Fruit fly (Drosophila melanogaster): ENCODE measurements around the gene boil.

boil gene

dm6 chrX:4875370-4875769 is at the start of gene boil:
Gene boil (plus strand): TSS chrX:4875670.
- TF ChIP-seq usp (GFP tag; optimal IDR thresholded peaks at IDR 0.05) (no peak), CG8478 (optimal IDR thresholded peaks at IDR 0.05) (no peak), Dll (optimal IDR thresholded peaks at IDR 0.05) (no peak), pan (optimal IDR thresholded peaks at IDR 0.05) (no peak), EcR (GFP tag; optimal IDR thresholded peaks at IDR 0.05) (no peak), psq (optimal IDR thresholded peaks at IDR 0.05) (no peak)

- no peak for TF ChIP-seq psq (optimal IDR thresholded peaks at IDR 0.05)
- TF ChIP-seq usp (GFP tag; optimal IDR thresholded peaks at IDR 0.05) = no peak
- no peak for TF ChIP-seq pan (optimal IDR thresholded peaks at IDR 0.05)
- no peak for TF ChIP-seq CG8478 (optimal IDR thresholded peaks at IDR 0.05)
- no peak for TF ChIP-seq Dll (optimal IDR thresholded peaks at IDR 0.05)
- TF ChIP-seq EcR (GFP tag; optimal IDR thresholded peaks at IDR 0.05) = no peak
Measured at dm6 chrX:4825674-4826073, 49.8 kb upstream of the boil start, which contains the start of gene CG12682. Gene CG12682 (plus strand): TSS chrX:4825974.

- TF ChIP-seq pan (optimal IDR thresholded peaks at IDR 0.05) (no peak), psq (optimal IDR thresholded peaks at IDR 0.05) (no peak), Dll (optimal IDR thresholded peaks at IDR 0.05) (no peak), EcR (GFP tag; optimal IDR thresholded peaks at IDR 0.05) (no peak), usp (GFP tag; optimal IDR thresholded peaks at IDR 0.05) (no peak)
Measured at dm6 chrX:4840548-4841098, 34.8 kb upstream of the boil start, which contains the start of gene CG42594. Gene CG42594 (plus strand): TSS chrX:4840833.

- no peak for TF ChIP-seq EcR (GFP tag; optimal IDR thresholded peaks at IDR 0.05)
- TF ChIP-seq CG8478 (optimal IDR thresholded peaks at IDR 0.05) = no peak
- TF ChIP-seq Dll (optimal IDR thresholded peaks at IDR 0.05) = no peak
- TF ChIP-seq psq (optimal IDR thresholded peaks at IDR 0.05) = no peak
- no peak for TF ChIP-seq usp (GFP tag; optimal IDR thresholded peaks at IDR 0.05)
- TF ChIP-seq pan (optimal IDR thresholded peaks at IDR 0.05) = no peak
Measured at dm6 chrX:4849376-4849775, 26.1 kb upstream of the boil start.

dm6 chrX:4860266-4860665 is 15.2 kb upstream of the boil start:
- TF ChIP-seq psq (optimal IDR thresholded peaks at IDR 0.05) (no peak), CG8478 (optimal IDR thresholded peaks at IDR 0.05) (no peak), EcR (GFP tag; optimal IDR thresholded peaks at IDR 0.05) (no peak), usp (GFP tag; optimal IDR thresholded peaks at IDR 0.05) (no peak), pan (optimal IDR thresholded peaks at IDR 0.05) (no peak), Dll (optimal IDR thresholded peaks at IDR 0.05) (no peak)

- TF ChIP-seq EcR (GFP tag; optimal IDR thresholded peaks at IDR 0.05) = no peak
- no peak for TF ChIP-seq CG8478 (optimal IDR thresholded peaks at IDR 0.05)
- no peak for TF ChIP-seq usp (GFP tag; optimal IDR thresholded peaks at IDR 0.05)
- TF ChIP-seq pan (optimal IDR thresholded peaks at IDR 0.05) = no peak
Measured at dm6 chrX:4885875-4886274, 10.4 kb downstream of the boil start.

dm6 chrX:4894596-4894995 is 19.1 kb downstream of the boil start:
- TF ChIP-seq psq (optimal IDR thresholded peaks at IDR 0.05) = no peak
- no peak for TF ChIP-seq pan (optimal IDR thresholded peaks at IDR 0.05)
- TF ChIP-seq usp (GFP tag; optimal IDR thresholded peaks at IDR 0.05) = no peak

dm6 chrX:4896892-4897291 is 21.4 kb downstream of the boil start:
- no peak for TF ChIP-seq CG8478 (optimal IDR thresholded peaks at IDR 0.05)
- TF ChIP-seq Dll (optimal IDR thresholded peaks at IDR 0.05) = no peak
- no peak for TF ChIP-seq usp (GFP tag; optimal IDR thresholded peaks at IDR 0.05)
- TF ChIP-seq pan (optimal IDR thresholded peaks at IDR 0.05) = no peak
- no peak for TF ChIP-seq psq (optimal IDR thresholded peaks at IDR 0.05)
- TF ChIP-seq EcR (GFP tag; optimal IDR thresholded peaks at IDR 0.05) = no peak

dm6 chrX:4906573-4906972 is 31.1 kb downstream of the boil start, which contains the start of gene CG6927:
Gene CG6927 (plus strand): TSS chrX:4906900.
- TF ChIP-seq CG8478 (optimal IDR thresholded peaks at IDR 0.05) = no peak
- no peak for TF ChIP-seq Dll (optimal IDR thresholded peaks at IDR 0.05)
- no peak for TF ChIP-seq pan (optimal IDR thresholded peaks at IDR 0.05)
- no peak for TF ChIP-seq usp (GFP tag; optimal IDR thresholded peaks at IDR 0.05)
- no peak for TF ChIP-seq EcR (GFP tag; optimal IDR thresholded peaks at IDR 0.05)
- no peak for TF ChIP-seq psq (optimal IDR thresholded peaks at IDR 0.05)

dm6 chrX:4908926-4909432 is 33.5 kb downstream of the boil start, which contains the start of gene CG32772:
Gene CG32772 (plus strand): TSS chrX:4909102.
- TF ChIP-seq pan (optimal IDR thresholded peaks at IDR 0.05) (no peak), Dll (optimal IDR thresholded peaks at IDR 0.05) (no peak), psq (optimal IDR thresholded peaks at IDR 0.05) (no peak), usp (GFP tag; optimal IDR thresholded peaks at IDR 0.05) (no peak), CG8478 (optimal IDR thresholded peaks at IDR 0.05) (peak; percentile 58), EcR (GFP tag; optimal IDR thresholded peaks at IDR 0.05) (no peak)

- no peak for TF ChIP-seq psq (optimal IDR thresholded peaks at IDR 0.05)
- TF ChIP-seq pan (optimal IDR thresholded peaks at IDR 0.05) = no peak
- no peak for TF ChIP-seq usp (GFP tag; optimal IDR thresholded peaks at IDR 0.05)
- TF ChIP-seq CG8478 (optimal IDR thresholded peaks at IDR 0.05) = no peak
- no peak for TF ChIP-seq Dll (optimal IDR thresholded peaks at IDR 0.05)
- TF ChIP-seq EcR (GFP tag; optimal IDR thresholded peaks at IDR 0.05) = no peak
Measured at dm6 chrX:4909938-4910778, 34.7 kb downstream of the boil start.

- TF ChIP-seq usp (GFP tag; optimal IDR thresholded peaks at IDR 0.05) (no peak), psq (optimal IDR thresholded peaks at IDR 0.05) (no peak), Dll (optimal IDR thresholded peaks at IDR 0.05) (no peak), pan (optimal IDR thresholded peaks at IDR 0.05) (no peak), EcR (GFP tag; optimal IDR thresholded peaks at IDR 0.05) (no peak), CG8478 (optimal IDR thresholded peaks at IDR 0.05) (no peak)
Measured at dm6 chrX:4911060-4911459, 35.6 kb downstream of the boil start.
